Worm (Caenorhabditis elegans) whole organism, early embryonic: ENCODE results near the gene W09D6.1.

Experiments
- B0310.2 ChIP-seq: sonication (generic microtip); optimal IDR thresholded peaks from 2 replicates; lab custom pipeline; 2016; ENCODE audit warnings: mild to moderate bottlenecking, missing genetic modification characterization, missing compliant biosample characterization
- F13C5.2 ChIP-seq: sonication (generic microtip); optimal IDR thresholded peaks from 2 replicates; lab custom pipeline; 2017; ENCODE audit warnings: mild to moderate bottlenecking, missing genetic modification characterization, inconsistent platforms, missing compliant biosample characterization
- aly-1 ChIP-seq: sonication (generic microtip); optimal IDR thresholded peaks from 2 replicates; lab custom pipeline; 2016; ENCODE audit warnings: missing genetic modification characterization, missing compliant biosample characterization
- ama-1 ChIP-seq: fragments of 150-350 bp; optimal IDR thresholded peaks from 2 replicates; lab custom pipeline; 2014
- ceh-13 ChIP-seq: fragments of 200-800 bp; sonication (Bioruptor generic); optimal IDR thresholded peaks from 2 replicates; lab custom pipeline; 2018; ENCODE audit warnings: mild to moderate bottlenecking, missing genetic modification characterization, missing compliant biosample characterization
- ets-7 ChIP-seq: sonication (generic microtip); optimal IDR thresholded peaks from 2 replicates; lab custom pipeline; 2016; ENCODE audit warnings: missing genotype, missing genetic modification characterization, missing compliant biosample characterization
- flt-1 ChIP-seq: fragments of 200-800 bp; sonication (Bioruptor generic); IDR thresholded peaks from 2 replicates; pipeline ENCODE4 v1.3.6; 2022; ENCODE audit warnings: missing genetic modification characterization, missing compliant biosample characterization
- pes-1 ChIP-seq: fragments of 200-800 bp; sonication (Bioruptor generic); IDR thresholded peaks from 2 replicates; pipeline ENCODE4 v1.3.6; 2022; ENCODE audit warnings: missing genetic modification reagents, missing genetic modification characterization, missing compliant biosample characterization
- sea-1 ChIP-seq: fragments of 200-800 bp; sonication (Bioruptor generic); conservative IDR thresholded peaks from 2 replicates; pipeline ENCODE4 v1.3.6; 2022; ENCODE audit warnings: missing genetic modification characterization, missing compliant biosample characterization
- tbx-37 ChIP-seq: fragments of 200-800 bp; sonication (Bioruptor generic); conservative IDR thresholded peaks from 2 replicates; pipeline ENCODE4 v1.3.6; 2022; ENCODE audit warnings: missing genetic modification reagents, missing genetic modification characterization, missing compliant biosample characterization

DNA sequence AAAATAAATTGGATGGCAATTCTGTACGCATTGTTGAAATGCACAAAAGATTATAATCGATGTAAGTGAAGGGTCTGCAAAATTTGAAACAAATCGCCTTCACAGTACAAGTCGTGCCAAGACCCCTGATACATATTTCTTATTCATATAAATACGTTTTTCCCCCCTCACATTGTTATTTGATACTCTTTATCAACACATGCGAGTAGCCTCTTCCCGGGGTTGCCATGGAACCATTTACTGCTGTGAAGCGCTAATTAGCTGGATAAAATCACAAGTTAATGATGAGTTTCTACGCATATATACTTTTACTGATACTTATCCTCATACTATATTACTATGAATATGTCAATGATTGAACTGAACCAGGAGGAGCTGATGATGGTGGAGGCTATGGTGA is 37.3 kb upstream of the W09D6.1 start, which contains the start of gene Y48A6B.14:
- no peak for TF ChIP-seq ama-1 (lab: Kevin White, UChicago)
- TF ChIP-seq aly-1, result no peak
- TF ChIP-seq F13C5.2, result no peak
- TF ChIP-seq B0310.2 (tag; lab: Kevin White, UChicago), result no peak
- TF ChIP-seq ceh-13 (GFP tag; lab: Kevin White, UChicago), result no peak
- no peak for TF ChIP-seq flt-1 (GFP tag; lab: Robert Waterston, UW)
- no peak for TF ChIP-seq sea-1 (GFP tag; lab: Robert Waterston, UW)
- TF ChIP-seq ets-7 (tag; lab: Kevin White, UChicago), result no peak
- TF ChIP-seq tbx-37 (GFP tag; lab: Robert Waterston, UW), result no peak
- no peak for TF ChIP-seq pes-1
